Fruit fly (Drosophila melanogaster) Kc167 (cell line): Measurements from ENCODE around the gene CG32052.
"Not testable (repeated sequence)": the region's sequence is repeated elsewhere in the genome, so short reads cannot be mapped to it uniquely, and the experiment has no call there.

Source experiments
- Myc ChIP-seq: fragments of >200 bp; optimal IDR thresholded peaks from 2 replicates; lab custom pipeline; 2017; ENCODE audit warnings: missing external identifiers
- Sin3A ChIP-seq: fragments of >200 bp; optimal IDR thresholded peaks from 2 replicates; lab custom pipeline; 2018; ENCODE audit warnings: missing external identifiers
- h ChIP-seq: fragments of >200 bp; optimal IDR thresholded peaks from 3 replicates; lab custom pipeline; 2018; ENCODE audit warnings: missing external identifiers
- insv ChIP-seq: fragments of >200 bp; optimal IDR thresholded peaks from 3 replicates; lab custom pipeline; 2018; ENCODE audit warnings: missing external identifiers
- psq ChIP-seq: fragments of >200 bp; optimal IDR thresholded peaks from 2 replicates; lab custom pipeline; 2017; ENCODE audit warnings: missing external identifiers
- ttk ChIP-seq: sonication (Bioruptor generic); optimal IDR thresholded peaks from 2 replicates; lab custom pipeline; 2017; ENCODE audit warnings: missing external identifiers

CG32052 gene

dm6 chr3L:9766364-9766763 lies 20.5 kb upstream of the CG32052 start:
- TF ChIP-seq psq (lab: Kevin White, UChicago) (no peak), ttk (lab: Kevin White, UChicago) (no peak), Sin3A (lab: Kevin White, UChicago) (no peak), insv (no peak)

- no peak for TF ChIP-seq Myc
- TF ChIP-seq psq (lab: Kevin White, UChicago), result no peak
- TF ChIP-seq ttk (lab: Kevin White, UChicago), result no peak
- TF ChIP-seq Sin3A (lab: Kevin White, UChicago), result no peak
- no peak for TF ChIP-seq insv
- no peak for TF ChIP-seq h
These were observed 19.0 kb upstream of the CG32052 start for dm6 chr3L:9767636-9768358.

- TF ChIP-seq Sin3A (lab: Kevin White, UChicago), result no peak
- no peak for TF ChIP-seq h
- no peak for TF ChIP-seq Myc
These were observed 18.5 kb upstream of the CG32052 start for dm6 chr3L:9768385-9768784.

dm6 chr3L:9775728-9776127 lies 11.1 kb upstream of the CG32052 start:
- TF ChIP-seq Myc, result no peak
- TF ChIP-seq Sin3A (lab: Kevin White, UChicago), result no peak
- TF ChIP-seq h, result no peak
- TF ChIP-seq psq (lab: Kevin White, UChicago), result no peak
- TF ChIP-seq ttk (lab: Kevin White, UChicago), result no peak
- TF ChIP-seq insv, result no peak

DNA sequence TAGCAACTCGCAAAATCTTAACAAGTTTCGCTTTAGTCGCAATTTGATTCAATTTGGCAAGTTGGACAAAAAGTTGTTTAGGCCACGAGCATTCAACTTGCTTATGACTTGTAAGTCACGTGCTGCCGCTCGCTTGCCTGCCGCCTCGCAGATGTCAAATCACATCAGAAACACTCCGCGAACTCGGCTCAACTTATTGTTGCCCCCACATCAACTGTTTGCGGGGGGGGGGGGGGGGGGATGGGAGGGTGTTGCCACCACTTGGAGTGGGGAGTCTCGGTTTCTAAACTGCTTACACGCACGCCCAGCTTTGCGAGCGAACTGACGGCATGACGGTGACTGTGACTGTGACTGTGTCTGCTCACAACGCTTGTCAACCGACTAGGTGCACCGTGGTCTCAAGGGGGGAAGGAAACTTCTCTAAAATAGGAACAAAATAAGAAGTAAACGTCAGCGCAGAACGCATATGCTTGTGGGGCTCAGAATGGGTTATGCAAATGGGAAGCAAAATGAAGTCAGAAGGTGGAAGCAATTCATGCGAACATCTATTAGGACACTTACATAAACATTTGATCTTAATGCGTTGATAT lies 9.9 kb upstream of the CG32052 start:
- no peak for TF ChIP-seq ttk (lab: Kevin White, UChicago)

DNA sequence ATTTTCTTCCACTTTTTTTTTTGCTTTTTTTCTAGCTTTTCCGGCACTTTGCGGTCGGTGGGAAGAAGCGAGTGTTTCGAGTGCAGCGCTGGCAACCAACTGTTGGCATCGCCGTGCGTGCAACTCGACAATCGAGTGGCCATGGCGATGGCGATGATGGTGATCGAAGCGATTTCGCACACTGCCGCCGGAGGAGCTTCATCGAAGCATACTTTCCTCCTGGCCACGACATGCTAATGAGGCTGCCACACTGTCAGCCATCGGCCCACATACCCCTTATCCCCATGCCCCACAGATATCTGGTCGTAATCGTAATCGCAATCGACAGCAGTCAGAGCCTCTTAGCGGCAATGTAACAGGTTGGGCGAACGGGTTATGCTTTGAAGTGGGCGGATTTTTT lies 10.7 kb downstream of the CG32052 start, which contains the start of gene Zasp67:
TSS of gene Zasp67 (minus strand) at position 101 of the 400 bp plus-strand sequence.
- TF ChIP-seq Myc (no peak), h (no peak), ttk (lab: Kevin White, UChicago) (no peak), Sin3A (lab: Kevin White, UChicago) (no peak), psq (lab: Kevin White, UChicago) (no peak)

dm6 chr3L:9798120-9798519 lies 11.3 kb downstream of the CG32052 start, which contains the start of gene Ilp1:
Ilp1 (plus strand) TSS chr3L:9798420.
- TF ChIP-seq ttk (lab: Kevin White, UChicago); h; insv: not testable (repeated sequence)

dm6 chr3L:9799398-9799797 lies 12.6 kb downstream of the CG32052 start, which contains the start of gene Ilp2:
Ilp2 (plus strand) TSS chr3L:9799698.
- TF ChIP-seq ttk (lab: Kevin White, UChicago) (no peak), Myc (no peak), psq (lab: Kevin White, UChicago) (no peak), insv (no peak), Sin3A (lab: Kevin White, UChicago) (no peak), h (no peak)

dm6 chr3L:9802020-9802419 lies 15.2 kb downstream of the CG32052 start, which contains the start of gene Ilp3:
Ilp3 (minus strand) TSS chr3L:9802120.
- TF ChIP-seq ttk (lab: Kevin White, UChicago) (no peak), h (no peak), insv (no peak), Sin3A (lab: Kevin White, UChicago) (no peak), psq (lab: Kevin White, UChicago) (no peak), Myc (no peak)

dm6 chr3L:9804125-9804524 lies 17.3 kb downstream of the CG32052 start, which contains the start of gene Ilp4:
Ilp4 (minus strand) TSS chr3L:9804263.
- no peak for TF ChIP-seq h
- no peak for TF ChIP-seq Myc
- no peak for TF ChIP-seq Sin3A (lab: Kevin White, UChicago)
- TF ChIP-seq psq (lab: Kevin White, UChicago), result no peak
- no peak for TF ChIP-seq insv
- TF ChIP-seq ttk (lab: Kevin White, UChicago), result no peak

DNA sequence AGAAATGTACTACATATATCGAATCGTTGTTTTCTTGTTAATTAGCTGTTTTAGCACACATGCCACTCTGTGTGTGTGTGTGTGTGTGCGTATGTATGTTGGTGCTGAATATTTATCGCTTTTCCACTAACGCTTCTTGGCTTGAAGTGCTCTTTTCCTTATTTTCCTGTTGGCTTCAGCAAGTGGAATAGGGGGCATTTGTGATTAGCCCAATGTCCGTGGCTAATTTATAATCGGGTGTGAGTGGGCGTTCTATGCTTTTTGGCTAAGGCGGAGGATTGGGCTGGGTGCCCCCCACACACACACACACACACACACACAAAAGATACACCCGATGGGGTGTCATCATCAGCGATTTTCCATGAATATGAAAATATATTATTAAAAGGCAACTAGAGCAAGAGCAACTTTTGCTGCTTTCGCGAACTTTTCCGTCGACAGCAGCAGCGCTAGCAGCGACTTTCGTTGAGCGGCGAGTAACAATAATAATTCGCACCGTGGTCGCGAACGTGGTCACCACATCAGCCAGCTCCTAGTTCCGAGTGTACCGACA lies 26.6 kb downstream of the CG32052 start, which contains the start of gene CG43897:
TSS of gene CG43897 (plus strand) at position 503 of the 553 bp plus-strand sequence.
- TF ChIP-seq Myc, result no peak
- no peak for TF ChIP-seq h
- no peak for TF ChIP-seq Sin3A (lab: Kevin White, UChicago)
- TF ChIP-seq ttk (lab: Kevin White, UChicago), result no peak
- no peak for TF ChIP-seq psq (lab: Kevin White, UChicago)
- TF ChIP-seq insv, result no peak

dm6 chr3L:9814621-9815020 lies 27.8 kb downstream of the CG32052 start:
- TF ChIP-seq h, result no peak
- no peak for TF ChIP-seq psq (lab: Kevin White, UChicago)
- no peak for TF ChIP-seq Myc
- TF ChIP-seq ttk (lab: Kevin White, UChicago), result no peak
- no peak for TF ChIP-seq insv
- no peak for TF ChIP-seq Sin3A (lab: Kevin White, UChicago)

DNA sequence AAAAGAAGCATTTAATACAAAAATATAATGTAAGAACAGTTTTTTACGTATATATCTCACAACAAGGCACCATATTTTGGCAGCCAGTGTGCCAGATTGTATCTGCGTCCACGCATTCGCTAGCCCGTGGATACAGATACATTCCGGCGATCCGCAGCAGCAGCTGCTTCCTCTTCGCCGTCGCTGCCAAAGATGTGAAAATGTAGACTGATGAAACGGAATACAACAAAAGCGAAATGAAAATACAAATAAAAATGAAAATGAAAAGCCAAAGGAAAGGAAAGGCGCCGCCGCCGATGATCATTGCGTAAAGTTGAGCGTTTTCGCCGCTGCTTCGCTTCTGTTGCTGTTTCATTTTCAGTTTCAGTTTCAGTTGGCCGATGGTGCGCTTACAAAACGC lies 28.9 kb downstream of the CG32052 start:
- TF ChIP-seq h (no peak), ttk (lab: Kevin White, UChicago) (no peak), Sin3A (lab: Kevin White, UChicago) (no peak), insv (no peak), psq (lab: Kevin White, UChicago) (no peak), Myc (no peak)
